Worm (Caenorhabditis elegans): Measurements from ENCODE around the gene nhr-222.

DNA sequence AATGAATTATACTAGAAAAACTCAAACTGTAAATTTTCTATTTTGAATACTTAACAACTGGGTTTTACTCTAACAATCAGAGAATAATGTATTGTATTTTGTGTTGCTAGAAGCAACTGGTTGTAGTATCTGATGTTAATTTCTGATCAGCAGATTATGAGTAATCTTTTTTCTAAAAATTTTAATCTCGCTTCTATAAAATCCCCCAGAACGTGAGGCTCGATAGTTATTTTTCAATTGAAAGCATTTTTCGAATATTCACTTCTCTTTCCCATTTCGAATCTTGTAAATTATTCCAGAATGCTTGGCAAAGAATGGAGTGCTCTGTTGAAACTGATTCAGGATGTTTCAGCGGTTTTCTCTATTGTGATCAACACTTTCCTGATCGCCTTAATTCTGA, 25.4 kb downstream of the nhr-222 start, which contains the start of gene str-227:
- TF ChIP-seq nhr-12 (tag; optimal IDR thresholded peaks at IDR 0.05) (no peak), ceh-63 (GFP tag; optimal IDR thresholded peaks at IDR 0.05) (no peak), ztf-4 (tag; optimal IDR thresholded peaks at IDR 0.05) (no peak), elt-3 (tag; optimal IDR thresholded peaks at IDR 0.05) (no peak), elt-2 (tag; optimal IDR thresholded peaks at IDR 0.05) (no peak), tbx-2 (tag; optimal IDR thresholded peaks at IDR 0.05) (no peak), mdl-1 (tag; optimal IDR thresholded peaks at IDR 0.05) (no peak), egl-27 (tag; optimal IDR thresholded peaks at IDR 0.05) (no peak), lin-39 (tag; optimal IDR thresholded peaks at IDR 0.05) (no peak), mep-1 (tag; optimal IDR thresholded peaks at IDR 0.05) (no peak), snpc-4 (tag; optimal IDR thresholded peaks at IDR 0.05) (no peak), nhr-90 (tag; optimal IDR thresholded peaks at IDR 0.05; ENCODE audit: poor library complexity) (no peak)
